Worm (Caenorhabditis elegans) whole organism, mixed stage, embryonic: ENCODE results near the gene sea-2.

Experiments
- M03D4.4 ChIP-seq: sonication (generic microtip); optimal IDR thresholded peaks from 2 replicates; lab custom pipeline; 2017; ENCODE audit warnings: mild to moderate bottlenecking, missing genetic modification characterization, missing compliant biosample characterization
- bed-3 ChIP-seq: fragments of 200-800 bp; sonication (Bioruptor generic); optimal IDR thresholded peaks from 3 replicates; lab custom pipeline; 2018; ENCODE audit warnings: mild to moderate bottlenecking, missing genetic modification characterization, moderate library complexity, missing compliant biosample characterization
- blmp-1 ChIP-seq: fragments of 150-350 bp; optimal IDR thresholded peaks from 2 replicates; lab custom pipeline; 2014; ENCODE audit warnings: missing biosample characterization, missing genetic modification characterization
- ceh-39 ChIP-seq: fragments of 150-350 bp; optimal IDR thresholded peaks from 2 replicates; lab custom pipeline; 2014; ENCODE audit warnings: missing biosample characterization, missing genetic modification characterization
- ceh-43 ChIP-seq: fragments of 200-800 bp; sonication (Bioruptor generic); optimal IDR thresholded peaks from 2 replicates; lab custom pipeline; 2018; ENCODE audit warnings: mild to moderate bottlenecking, missing genetic modification characterization, moderate library complexity, missing compliant biosample characterization
- ces-1 ChIP-seq: fragments of 150-350 bp; optimal IDR thresholded peaks from 2 replicates; lab custom pipeline; 2014; ENCODE audit warnings: missing biosample characterization, missing genetic modification reagents, missing genetic modification characterization
- cnd-1 ChIP-seq: fragments of 200-800 bp; sonication (Bioruptor generic); optimal IDR thresholded peaks from 2 replicates; lab custom pipeline; 2018; ENCODE audit warnings: mild to moderate bottlenecking, missing genetic modification characterization, missing compliant biosample characterization
- drap-1 ChIP-seq: fragments of 200-800 bp; sonication (Bioruptor generic); optimal IDR thresholded peaks from 3 replicates; lab custom pipeline; 2018; ENCODE audit warnings: mild to moderate bottlenecking, missing genetic modification characterization, missing compliant biosample characterization
- elt-1 ChIP-seq: sonication (generic microtip); optimal IDR thresholded peaks from 2 replicates; lab custom pipeline; 2017; ENCODE audit warnings: missing genetic modification characterization, mild to moderate bottlenecking, missing compliant biosample characterization, antibody characterized with exemption, moderate library complexity, borderline replicate concordance; ENCODE audit not compliant: insufficient read depth
- elt-3 ChIP-seq: fragments of 150-350 bp; optimal IDR thresholded peaks from 2 replicates; lab custom pipeline; 2014; ENCODE audit warnings: missing biosample characterization, missing genetic modification characterization
- flh-1 ChIP-seq: fragments of 200-800 bp; sonication (Bioruptor generic); optimal IDR thresholded peaks from 2 replicates; lab custom pipeline; 2018; ENCODE audit warnings: mild to moderate bottlenecking, missing genetic modification characterization, moderate library complexity, missing compliant biosample characterization
- ham-2 ChIP-seq: fragments of 200-800 bp; sonication (Bioruptor generic); optimal IDR thresholded peaks from 2 replicates; lab custom pipeline; 2018; ENCODE audit warnings: mild to moderate bottlenecking, missing genetic modification characterization, missing compliant biosample characterization
- hlh-1 ChIP-seq: fragments of 150-350 bp; optimal IDR thresholded peaks from 2 replicates; lab custom pipeline; 2014; ENCODE audit warnings: missing biosample characterization, missing genetic modification reagents, missing genetic modification characterization
- lin-13 ChIP-seq: fragments of 150-350 bp; optimal IDR thresholded peaks from 2 replicates; lab custom pipeline; 2014; ENCODE audit warnings: missing biosample characterization, missing genetic modification characterization
- lin-32 ChIP-seq: fragments of 200-800 bp; sonication (Bioruptor generic); optimal IDR thresholded peaks from 2 replicates; lab custom pipeline; 2018; ENCODE audit warnings: mild to moderate bottlenecking, missing genetic modification characterization, missing compliant biosample characterization
- lsy-2 ChIP-seq: fragments of 150-350 bp; optimal IDR thresholded peaks from 2 replicates; lab custom pipeline; 2014; ENCODE audit warnings: missing biosample characterization, missing genetic modification characterization
- mab-5 ChIP-seq: fragments of 150-350 bp; optimal IDR thresholded peaks from 2 replicates; lab custom pipeline; 2014; ENCODE audit warnings: missing biosample characterization, missing genetic modification characterization
- mep-1 ChIP-seq: fragments of 150-350 bp; optimal IDR thresholded peaks from 2 replicates; lab custom pipeline; 2017; ENCODE audit warnings: missing biosample characterization, missing genetic modification reagents, missing genetic modification characterization, inconsistent platforms
- mls-2 ChIP-seq: sonication (generic microtip); optimal IDR thresholded peaks from 2 replicates; lab custom pipeline; 2016; ENCODE audit warnings: mild to moderate bottlenecking, missing genetic modification characterization, moderate library complexity, missing compliant biosample characterization
- nhr-12 ChIP-seq: fragments of 150-350 bp; optimal IDR thresholded peaks from 2 replicates; lab custom pipeline; 2014; ENCODE audit warnings: missing biosample characterization, missing genetic modification characterization
- nhr-2 ChIP-seq: fragments of 150-350 bp; optimal IDR thresholded peaks from 2 replicates; lab custom pipeline; 2014; ENCODE audit warnings: missing biosample characterization, missing genetic modification characterization
- nhr-237 ChIP-seq: fragments of 150-350 bp; optimal IDR thresholded peaks from 2 replicates; lab custom pipeline; 2014; ENCODE audit warnings: missing biosample characterization, missing genetic modification characterization
- nhr-76 ChIP-seq: sonication (generic microtip); optimal IDR thresholded peaks from 2 replicates; lab custom pipeline; 2017; ENCODE audit warnings: missing biosample characterization, missing genetic modification characterization
- pha-4 ChIP-seq: fragments of 150-350 bp; optimal IDR thresholded peaks from 2 replicates; lab custom pipeline; 2018; ENCODE audit warnings: missing biosample characterization, missing genetic modification reagents, missing genetic modification characterization
- snpc-4 ChIP-seq: fragments of 150-350 bp; optimal IDR thresholded peaks from 2 replicates; lab custom pipeline; 2014; ENCODE audit warnings: missing biosample characterization, missing genetic modification characterization
- sptf-1 ChIP-seq: sonication (generic microtip); optimal IDR thresholded peaks from 2 replicates; lab custom pipeline; 2017; ENCODE audit warnings: mild to moderate bottlenecking, missing genetic modification characterization, moderate library complexity, missing compliant biosample characterization
- tbx-8 ChIP-seq: fragments of 200-800 bp; sonication (Bioruptor generic); optimal IDR thresholded peaks from 2 replicates; lab custom pipeline; 2018; ENCODE audit warnings: mild to moderate bottlenecking, missing genetic modification characterization, moderate library complexity, missing compliant biosample characterization
- unc-120 ChIP-seq: sonication (generic microtip); optimal IDR thresholded peaks from 2 replicates; lab custom pipeline; 2017; ENCODE audit warnings: missing genetic modification characterization, missing compliant biosample characterization; ENCODE audit not compliant: poor library complexity, severe bottlenecking
- unc-39 ChIP-seq: fragments of 150-350 bp; optimal IDR thresholded peaks from 2 replicates; lab custom pipeline; 2014; ENCODE audit warnings: missing biosample characterization, missing genetic modification characterization
- unc-62 ChIP-seq: fragments of 150-350 bp; optimal IDR thresholded peaks from 2 replicates; lab custom pipeline; 2014; ENCODE audit warnings: missing biosample characterization, missing genetic modification reagents, missing genetic modification characterization
- zip-8 ChIP-seq: fragments of 150-350 bp; optimal IDR thresholded peaks from 2 replicates; lab custom pipeline; 2014; ENCODE audit warnings: missing biosample characterization, missing genetic modification characterization
- ztf-11 ChIP-seq: fragments of 150-350 bp; optimal IDR thresholded peaks from 2 replicates; lab custom pipeline; 2014; ENCODE audit warnings: missing biosample characterization, missing genetic modification characterization

sea-2 gene

DNA sequence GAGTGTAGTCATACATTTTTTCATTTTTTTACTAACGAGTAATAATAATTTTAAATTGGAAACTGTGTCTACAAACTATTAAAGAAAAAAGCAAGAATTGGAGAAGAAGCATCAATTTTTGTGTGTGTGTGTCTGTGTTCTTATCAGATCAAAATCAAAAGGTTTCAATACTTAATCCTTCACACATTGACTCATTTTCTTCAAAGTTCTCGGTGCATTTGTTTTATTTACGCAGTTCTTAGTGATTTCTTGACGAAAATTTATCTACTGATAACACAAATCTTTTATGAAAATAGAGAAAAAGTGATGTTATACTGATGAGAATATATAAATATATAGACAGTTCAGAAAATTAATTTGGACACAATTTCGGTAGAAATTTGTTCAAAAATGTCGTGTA lies 45.8 kb downstream of the sea-2 start, which contains the start of gene clc-22:
Gene clc-22, minus strand, starts transcription at position 71 of the 400 bp plus-strand sequence.
- TF ChIP-seq nhr-237 (tag; lab: Kevin White, UChicago), result no peak
- TF ChIP-seq, all 35 proteins: peak for 0

DNA sequence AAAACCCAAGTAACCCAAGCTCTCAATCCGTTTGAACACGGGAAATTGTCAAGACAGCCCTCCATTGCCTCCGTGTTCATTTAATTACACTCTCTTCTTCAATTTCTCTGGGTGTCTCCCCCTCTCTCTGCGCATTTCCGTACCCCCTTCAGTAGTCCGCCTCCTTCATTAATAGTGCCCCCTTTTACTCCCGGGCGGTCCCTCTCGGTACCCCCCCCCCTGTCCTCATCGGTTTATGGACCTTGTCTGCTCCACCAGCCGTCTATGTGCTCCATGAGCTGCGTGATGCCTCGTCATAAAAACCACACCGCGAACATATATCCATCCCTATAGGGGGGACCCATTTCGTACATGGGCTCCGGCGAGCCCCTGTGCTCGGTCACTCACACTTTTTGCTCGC lies 49.4 kb downstream of the sea-2 start:
- peak; percentile 94 for TF ChIP-seq ces-1 (GFP tag; lab: Kevin White, UChicago)
- TF ChIP-seq cnd-1 (tag; lab: Kevin White, UChicago), result peak; percentile 55
- TF ChIP-seq mls-2 (tag; lab: Kevin White, UChicago), result peak; percentile 83
- TF ChIP-seq unc-120 (tag; lab: Kevin White, UChicago), result peak; percentile 39
- peak; percentile 48 for TF ChIP-seq lin-32 (GFP tag; lab: Kevin White, UChicago)
- TF ChIP-seq ceh-43, result peak; percentile 52
- peak; percentile 81 for TF ChIP-seq sptf-1 (tag; lab: Kevin White, UChicago)
- no peak for TF ChIP-seq flh-1 (GFP tag; lab: Kevin White, UChicago)
- peak; percentile 51 for TF ChIP-seq M03D4.4 (tag; lab: Kevin White, UChicago)
- TF ChIP-seq mep-1, result peak; percentile 6
- TF ChIP-seq bed-3 (GFP tag; lab: Kevin White, UChicago), result no peak
- peak; percentile 15 for TF ChIP-seq ztf-11 (tag; lab: Kevin White, UChicago)
- TF ChIP-seq elt-3 (tag; lab: Kevin White, UChicago), result no peak
- TF ChIP-seq zip-8, result no peak
- peak; percentile 36 for TF ChIP-seq drap-1 (GFP tag; lab: Kevin White, UChicago)

ce11 chrII:4000430-4000829 lies 50.3 kb downstream of the sea-2 start:
- TF ChIP-seq unc-62 (GFP tag; lab: Kevin White, UChicago) (no peak), tbx-8 (GFP tag; lab: Kevin White, UChicago) (no peak), sptf-1 (tag; lab: Kevin White, UChicago) (no peak), ham-2 (GFP tag; lab: Kevin White, UChicago) (no peak), cnd-1 (tag; lab: Kevin White, UChicago) (no peak), elt-1 (tag; lab: Kevin White, UChicago) (no peak), nhr-76 (no peak), mls-2 (tag; lab: Kevin White, UChicago) (no peak), unc-39 (tag; lab: Kevin White, UChicago) (no peak), unc-120 (tag; lab: Kevin White, UChicago) (no peak), flh-1 (GFP tag; lab: Kevin White, UChicago) (no peak), lin-32 (GFP tag; lab: Kevin White, UChicago) (no peak), lin-13 (no peak), ceh-39 (tag; lab: Kevin White, UChicago) (no peak), nhr-12 (no peak), M03D4.4 (tag; lab: Kevin White, UChicago) (no peak)

DNA sequence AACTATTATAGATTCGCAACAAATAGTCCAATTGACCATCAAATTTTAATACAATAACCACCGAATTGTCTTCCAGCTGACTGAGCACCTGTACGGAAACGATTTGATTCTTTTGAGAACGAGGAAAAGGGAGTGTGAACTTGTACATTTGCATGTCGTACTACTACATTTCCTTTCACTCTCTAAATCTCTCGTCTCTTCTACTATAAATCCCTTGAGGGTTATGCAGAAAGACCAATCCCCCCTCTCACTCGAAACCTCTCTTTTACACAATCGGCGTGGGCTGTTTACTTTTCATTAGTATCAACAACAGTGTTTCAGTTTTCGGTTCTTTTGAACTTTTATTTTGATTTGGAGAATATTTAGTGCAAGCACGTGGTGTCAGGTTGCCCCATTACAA lies 52.0 kb downstream of the sea-2 start:
- TF ChIP-seq ces-1 (GFP tag; lab: Kevin White, UChicago), result peak; percentile 53
- no peak for TF ChIP-seq nhr-76
- TF ChIP-seq flh-1 (GFP tag; lab: Kevin White, UChicago), result no peak
- no peak for TF ChIP-seq snpc-4
- TF ChIP-seq pha-4 (tag; lab: Kevin White, UChicago), result peak; percentile 32
- TF ChIP-seq, all 35 proteins: peak for 2

ce11 chrII:4004614-4005013 lies 54.4 kb downstream of the sea-2 start, which contains the start of gene ephx-1:
TSS of gene ephx-1 (plus strand) at chrII:4004914.
- no peak for TF ChIP-seq unc-62 (GFP tag; lab: Kevin White, UChicago)
- no peak for TF ChIP-seq lin-13
- TF ChIP-seq hlh-1, result no peak
- no peak for TF ChIP-seq nhr-2 (tag; lab: Kevin White, UChicago)
- TF ChIP-seq mep-1, result no peak
- no peak for TF ChIP-seq M03D4.4 (tag; lab: Kevin White, UChicago)
- TF ChIP-seq bed-3 (GFP tag; lab: Kevin White, UChicago), result no peak
- no peak for TF ChIP-seq elt-1 (tag; lab: Kevin White, UChicago)
- TF ChIP-seq nhr-12, result no peak
- no peak for TF ChIP-seq mab-5 (tag; lab: Kevin White, UChicago)
- no peak for TF ChIP-seq nhr-76
- no peak for TF ChIP-seq ceh-43
- no peak for TF ChIP-seq zip-8
- no peak for TF ChIP-seq blmp-1
- TF ChIP-seq nhr-237 (tag; lab: Kevin White, UChicago), result no peak
- TF ChIP-seq cnd-1 (tag; lab: Kevin White, UChicago), result no peak
- TF ChIP-seq ces-1 (GFP tag; lab: Kevin White, UChicago), result no peak
- TF ChIP-seq ham-2 (GFP tag; lab: Kevin White, UChicago), result no peak
- no peak for TF ChIP-seq lsy-2 (tag; lab: Kevin White, UChicago)
